Fruit fly (Drosophila melanogaster) whole organism, embryonic: ENCODE results near the gene E2f1.

Experiments
- Aef1 ChIP-seq: fragments of 200-800 bp; sonication (Bioruptor generic); IDR thresholded peaks from 3 replicates; pipeline ENCODE4 v1.3.6; 2022; ENCODE audit warnings: missing biosample characterization, missing genetic modification characterization
- Atf3 ChIP-seq: fragments of 200-800 bp; sonication (Bioruptor generic); optimal IDR thresholded peaks from 3 replicates; lab custom pipeline; 2016; ENCODE audit warnings: missing biosample characterization, missing genetic modification characterization
- CG10462 ChIP-seq: fragments of 200-800 bp; sonication (Bioruptor generic); optimal IDR thresholded peaks from 2 replicates; lab custom pipeline; 2016; ENCODE audit warnings: missing biosample characterization, missing genetic modification characterization
- CG11504 ChIP-seq: fragments of 200-800 bp; sonication (Bioruptor generic); optimal IDR thresholded peaks from 3 replicates; lab custom pipeline; 2019; ENCODE audit warnings: missing biosample characterization, mild to moderate bottlenecking, missing genetic modification characterization, moderate library complexity
- CG13894 ChIP-seq: fragments of 200-800 bp; sonication (Bioruptor generic); optimal IDR thresholded peaks from 3 replicates; lab custom pipeline; 2018; ENCODE audit warnings: missing biosample characterization, mild to moderate bottlenecking, missing genetic modification characterization, moderate library complexity
- CG14860 ChIP-seq: fragments of 200-800 bp; sonication (Bioruptor generic); IDR thresholded peaks from 3 replicates; pipeline ENCODE4 v1.3.6; 2022; ENCODE audit warnings: missing biosample characterization, missing genetic modification characterization; ENCODE audit not compliant: partially characterized antibody
- CG15073 ChIP-seq: fragments of 200-800 bp; sonication (Bioruptor generic); optimal IDR thresholded peaks from 2 replicates; lab custom pipeline; 2016; ENCODE audit warnings: missing biosample characterization, missing genetic modification characterization
- CG15514 ChIP-seq: fragments of 200-800 bp; sonication (Bioruptor generic); optimal IDR thresholded peaks from 3 replicates; lab custom pipeline; 2017; ENCODE audit warnings: missing biosample characterization, missing genetic modification characterization, mild to moderate bottlenecking, moderate library complexity, missing genetic modification reagents
- CG16815 ChIP-seq: fragments of 200-800 bp; sonication (Bioruptor generic); optimal IDR thresholded peaks from 3 replicates; lab custom pipeline; 2017; ENCODE audit warnings: missing biosample characterization, mild to moderate bottlenecking, missing genetic modification characterization
- CG17186 ChIP-seq: fragments of 200-800 bp; sonication (Bioruptor generic); optimal IDR thresholded peaks from 3 replicates; lab custom pipeline; 2017; ENCODE audit warnings: missing biosample characterization, missing genetic modification reagents, missing genetic modification characterization
- CG17328 ChIP-seq: fragments of 200-800 bp; sonication (Bioruptor generic); IDR thresholded peaks from 2 replicates; pipeline ENCODE4 v1.3.6; 2022; ENCODE audit warnings: missing biosample characterization, missing genetic modification characterization
- CG17829 ChIP-seq: fragments of 200-800 bp; optimal IDR thresholded peaks from 2 replicates; lab custom pipeline; 2019; ENCODE audit warnings: missing biosample characterization, mild to moderate bottlenecking, missing genetic modification characterization, moderate library complexity
- CG18764 ChIP-seq: fragments of 200-800 bp; sonication (Bioruptor generic); optimal IDR thresholded peaks from 3 replicates; lab custom pipeline; 2016; ENCODE audit warnings: missing biosample characterization, missing genetic modification characterization
- CG2120 ChIP-seq: fragments of 200-800 bp; sonication (Bioruptor generic); optimal IDR thresholded peaks from 3 replicates; lab custom pipeline; 2016; ENCODE audit warnings: missing biosample characterization, missing genetic modification characterization
- CG30020 ChIP-seq: fragments of 200-800 bp; optimal IDR thresholded peaks from 2 replicates; lab custom pipeline; 2019; ENCODE audit warnings: missing biosample characterization, mild to moderate bottlenecking, missing genetic modification characterization, moderate library complexity
- CG30403 ChIP-seq: fragments of 200-800 bp; sonication (Bioruptor generic); optimal IDR thresholded peaks from 3 replicates; lab custom pipeline; 2016; ENCODE audit warnings: missing biosample characterization, missing genetic modification characterization
- CG3281 ChIP-seq: fragments of 200-800 bp; sonication (Bioruptor generic); optimal IDR thresholded peaks from 3 replicates; lab custom pipeline; 2017; ENCODE audit warnings: missing biosample characterization, mild to moderate bottlenecking, missing genetic modification characterization
- CG34224 ChIP-seq: fragments of 200-800 bp; sonication (Bioruptor generic); IDR thresholded peaks from 3 replicates; pipeline ENCODE4 v1.3.6; 2022; ENCODE audit warnings: missing biosample characterization, missing genetic modification characterization; ENCODE audit not compliant: partially characterized antibody
- CG34422 ChIP-seq: fragments of 200-800 bp; sonication (Bioruptor generic); IDR thresholded peaks from 3 replicates; pipeline ENCODE4 v1.3.6; 2022; ENCODE audit warnings: missing biosample characterization, missing genetic modification characterization
- CG4328 ChIP-seq: fragments of 200-800 bp; sonication (Bioruptor generic); optimal IDR thresholded peaks from 3 replicates; lab custom pipeline; 2017; ENCODE audit warnings: missing biosample characterization, missing genetic modification reagents, missing genetic modification characterization
- CG4820 ChIP-seq: fragments of 200-800 bp; sonication (Bioruptor generic); optimal IDR thresholded peaks from 3 replicates; lab custom pipeline; 2016; ENCODE audit warnings: missing biosample characterization, missing genetic modification characterization
- CG5245 ChIP-seq: fragments of 200-800 bp; sonication (Bioruptor generic); optimal IDR thresholded peaks from 3 replicates; lab custom pipeline; 2016; ENCODE audit warnings: missing biosample characterization, missing genetic modification characterization
- CG6654 ChIP-seq: fragments of 200-800 bp; sonication (Bioruptor generic); optimal IDR thresholded peaks from 2 replicates; lab custom pipeline; 2017; ENCODE audit warnings: missing biosample characterization, mild to moderate bottlenecking, missing genetic modification characterization
- CG7745 ChIP-seq: fragments of 200-800 bp; sonication (Bioruptor generic); optimal IDR thresholded peaks from 2 replicates; lab custom pipeline; 2018; ENCODE audit warnings: missing biosample characterization, mild to moderate bottlenecking, missing genetic modification characterization, moderate library complexity
- CG8388 ChIP-seq: fragments of 200-800 bp; sonication (Bioruptor generic); optimal IDR thresholded peaks from 2 replicates; lab custom pipeline; 2019; ENCODE audit warnings: missing biosample characterization, mild to moderate bottlenecking, missing genetic modification characterization, moderate library complexity
- Chrac-16 ChIP-seq: fragments of 200-800 bp; sonication (Bioruptor generic); optimal IDR thresholded peaks from 3 replicates; lab custom pipeline; 2016; ENCODE audit warnings: missing biosample characterization, missing genetic modification characterization
- D19B ChIP-seq: fragments of 200-800 bp; sonication (Bioruptor generic); optimal IDR thresholded peaks from 2 replicates; lab custom pipeline; 2017; ENCODE audit warnings: missing biosample characterization, mild to moderate bottlenecking, missing genetic modification characterization
- Dbx ChIP-seq: fragments of 200-800 bp; sonication (Bioruptor generic); IDR thresholded peaks from 3 replicates; pipeline ENCODE4 v1.3.6; 2022; ENCODE audit warnings: missing biosample characterization, missing genetic modification characterization
- Deaf1 ChIP-seq: fragments of 200-800 bp; optimal IDR thresholded peaks from 3 replicates; lab custom pipeline; 2019; ENCODE audit warnings: missing biosample characterization, mild to moderate bottlenecking, missing genetic modification characterization, moderate library complexity
- E2f2 ChIP-seq: fragments of 200-800 bp; sonication (Bioruptor generic); IDR thresholded peaks from 2 replicates; pipeline ENCODE4 v1.3.6; 2022; ENCODE audit warnings: missing biosample characterization, missing genetic modification characterization
- Fer2 ChIP-seq: fragments of 200-800 bp; sonication (Bioruptor generic); optimal IDR thresholded peaks from 2 replicates; lab custom pipeline; 2018; ENCODE audit warnings: missing biosample characterization, mild to moderate bottlenecking, missing genetic modification characterization, moderate library complexity
- H15 ChIP-seq: fragments of 200-800 bp; sonication (Bioruptor generic); IDR thresholded peaks from 3 replicates; pipeline ENCODE4 v1.3.6; 2022; ENCODE audit warnings: missing biosample characterization, missing genetic modification characterization
- HLH3B ChIP-seq: fragments of 200-800 bp; sonication (Bioruptor generic); IDR thresholded peaks from 2 replicates; pipeline ENCODE4 v1.3.6; 2022; ENCODE audit warnings: missing biosample characterization, missing genetic modification characterization
- MBD-R2 ChIP-seq: fragments of 200-800 bp; sonication (Bioruptor generic); IDR thresholded peaks from 2 replicates; pipeline ENCODE4 v1.3.6; 2022; ENCODE audit warnings: missing biosample characterization, missing genetic modification characterization
- Oli ChIP-seq: fragments of 200-800 bp; sonication (Bioruptor generic); optimal IDR thresholded peaks from 2 replicates; lab custom pipeline; 2018; ENCODE audit warnings: missing biosample characterization, mild to moderate bottlenecking, missing genetic modification characterization, moderate library complexity
- Sox100B ChIP-seq: fragments of 200-800 bp; sonication (Bioruptor generic); optimal IDR thresholded peaks from 3 replicates; lab custom pipeline; 2018; ENCODE audit warnings: missing biosample characterization, mild to moderate bottlenecking, missing genetic modification characterization
- Usf ChIP-seq: fragments of 200-800 bp; sonication (Bioruptor generic); optimal IDR thresholded peaks from 2 replicates; lab custom pipeline; 2017; ENCODE audit warnings: missing genotype, missing biosample characterization, missing genetic modification characterization
- amos ChIP-seq: fragments of 200-800 bp; sonication (Bioruptor generic); IDR thresholded peaks from 2 replicates; pipeline ENCODE4 v1.3.6; 2022; ENCODE audit warnings: missing biosample characterization, missing genetic modification characterization; ENCODE audit not compliant: partially characterized antibody
- bigmax ChIP-seq: fragments of 200-800 bp; sonication (Bioruptor generic); optimal IDR thresholded peaks from 2 replicates; lab custom pipeline; 2018; ENCODE audit warnings: missing biosample characterization, mild to moderate bottlenecking, missing genetic modification characterization
- btn ChIP-seq: fragments of 200-800 bp; sonication (Bioruptor generic); optimal IDR thresholded peaks from 2 replicates; lab custom pipeline; 2016; ENCODE audit warnings: missing biosample characterization, missing genetic modification characterization
- fu2 ChIP-seq: fragments of 200-800 bp; sonication (Bioruptor generic); optimal IDR thresholded peaks from 2 replicates; lab custom pipeline; 2016; ENCODE audit warnings: missing biosample characterization, missing genetic modification characterization
- gsb-n ChIP-seq: fragments of 200-800 bp; sonication (Bioruptor generic); optimal IDR thresholded peaks from 3 replicates; lab custom pipeline; 2018; ENCODE audit warnings: missing biosample characterization, mild to moderate bottlenecking, missing genetic modification characterization
- jumu ChIP-seq: fragments of 200-800 bp; sonication (Bioruptor generic); optimal IDR thresholded peaks from 3 replicates; lab custom pipeline; 2016; ENCODE audit warnings: missing biosample characterization, missing genetic modification characterization
- lilli ChIP-seq: fragments of 200-800 bp; sonication (Bioruptor generic); optimal IDR thresholded peaks from 3 replicates; lab custom pipeline; 2016; ENCODE audit warnings: missing biosample characterization, missing genetic modification characterization
- pros ChIP-seq: fragments of 200-800 bp; sonication (Bioruptor generic); optimal IDR thresholded peaks from 3 replicates; lab custom pipeline; 2019; ENCODE audit warnings: missing biosample characterization, mild to moderate bottlenecking, missing genetic modification characterization, moderate library complexity
- scrt ChIP-seq: fragments of 200-800 bp; sonication (Bioruptor generic); optimal IDR thresholded peaks from 2 replicates; lab custom pipeline; 2018; ENCODE audit warnings: missing biosample characterization, mild to moderate bottlenecking, missing genetic modification characterization, moderate library complexity
- sima ChIP-seq: fragments of 200-800 bp; sonication (Bioruptor generic); optimal IDR thresholded peaks from 2 replicates; lab custom pipeline; 2016; ENCODE audit warnings: missing biosample characterization, missing genetic modification characterization
- slou ChIP-seq: fragments of 200-800 bp; sonication (Bioruptor generic); optimal IDR thresholded peaks from 3 replicates; lab custom pipeline; 2016; ENCODE audit warnings: missing biosample characterization, missing genetic modification characterization
- so ChIP-seq: fragments of 200-800 bp; sonication (Bioruptor generic); IDR thresholded peaks from 3 replicates; pipeline ENCODE4 v1.3.6; 2022; ENCODE audit warnings: missing biosample characterization, missing genetic modification characterization
- ssp ChIP-seq: fragments of 200-800 bp; sonication (Bioruptor generic); IDR thresholded peaks from 2 replicates; pipeline ENCODE4 v1.3.6; 2022; ENCODE audit warnings: missing biosample characterization, missing genetic modification characterization
- usp ChIP-seq: fragments of >200 bp; optimal IDR thresholded peaks from 2 replicates; lab custom pipeline; 2017; ENCODE audit warnings: missing biosample characterization, missing genetic modification characterization
- zen ChIP-seq: fragments of 200-800 bp; sonication (Bioruptor generic); optimal IDR thresholded peaks from 3 replicates; lab custom pipeline; 2018; ENCODE audit warnings: missing biosample characterization, mild to moderate bottlenecking, missing genetic modification characterization, moderate library complexity

E2f1 gene

DNA sequence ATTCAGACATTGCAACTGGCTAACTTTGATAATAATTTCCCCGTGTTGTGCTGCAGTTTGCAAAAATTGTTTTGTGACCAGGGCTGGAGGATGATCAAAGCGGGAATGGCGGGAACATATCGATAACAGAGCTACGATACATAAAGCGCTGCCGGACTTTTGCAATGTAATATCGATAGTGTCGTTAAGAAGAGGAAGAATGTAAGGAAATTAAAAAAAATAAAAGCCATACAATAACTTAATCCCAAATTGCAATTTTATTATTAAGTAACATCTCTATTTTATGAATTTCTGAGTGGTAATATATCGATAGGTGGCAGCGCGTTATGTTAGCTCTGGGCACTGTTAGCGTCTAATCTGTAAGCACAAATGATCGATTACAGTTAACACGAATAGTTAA lies 11.0 kb upstream of the E2f1 start, which contains the start of gene PolA1 (continued):
- TF ChIP-seq Atf3 (GFP tag; lab: Kevin White, UChicago) (no peak), sima (GFP tag; lab: Kevin White, UChicago) (no peak), CG15073 (no peak), CG4820 (GFP tag; lab: Kevin White, UChicago) (peak; percentile 1), fu2 (GFP tag; lab: Kevin White, UChicago) (no peak), btn (GFP tag; lab: Kevin White, UChicago) (no peak), H15 (GFP tag; lab: Robert Waterston, UW) (no peak), CG13894 (tag; lab: Kevin White, UChicago) (no peak), ssp (GFP tag; lab: Robert Waterston, UW) (peak; percentile 30; the same call in 1 of the 2 replicates), Chrac-16 (GFP tag; lab: Kevin White, UChicago) (peak; percentile 33), so (GFP tag; lab: Robert Waterston, UW) (no peak), D19B (no peak), CG4328 (GFP tag; lab: Kevin White, UChicago) (no peak), CG17328 (GFP tag; lab: Robert Waterston, UW) (0 out of 2 replicates have a peak, but pooled peaks have one; percentile 4), scrt (GFP tag; lab: Kevin White, UChicago) (no peak), CG10462 (GFP tag; lab: Kevin White, UChicago) (no peak), jumu (GFP tag; lab: Kevin White, UChicago) (peak; percentile 8), CG30403 (GFP tag; lab: Kevin White, UChicago) (peak; percentile 60), CG8388 (no peak), Deaf1 (no peak), CG7745 (tag; lab: Kevin White, UChicago) (no peak), amos (GFP tag; lab: Robert Waterston, UW) (peak; percentile 95), Dbx (GFP tag; lab: Robert Waterston, UW) (peak; percentile 42; the same call in 1 of the 3 replicates), slou (peak; percentile 21), usp (no peak), Oli (tag; lab: Kevin White, UChicago) (no peak), Sox100B (GFP tag; lab: Kevin White, UChicago) (no peak), Fer2 (tag; lab: Kevin White, UChicago) (no peak), CG15514 (GFP tag; lab: Kevin White, UChicago) (peak; percentile 69), CG18764 (no peak), CG14860 (GFP tag; lab: Robert Waterston, UW) (peak; percentile 95), CG16815 (GFP tag; lab: Kevin White, UChicago) (no peak), Aef1 (GFP tag; lab: Robert Waterston, UW) (peak; percentile 31; the same call in 1 of the 3 replicates), CG34422 (no peak), MBD-R2 (GFP tag; lab: Robert Waterston, UW) (peak; percentile 73), Usf (GFP tag; lab: Kevin White, UChicago) (no peak), gsb-n (tag; lab: Kevin White, UChicago) (no peak), CG34224 (GFP tag; lab: Robert Waterston, UW) (peak; percentile 97), zen (peak; percentile 50), HLH3B (GFP tag; lab: Robert Waterston, UW) (no peak), lilli (GFP tag; lab: Kevin White, UChicago) (peak; percentile 80), CG3281 (GFP tag; lab: Kevin White, UChicago) (no peak), CG17829 (peak; percentile 53), bigmax (no peak), CG5245 (peak; percentile 12), CG17186 (GFP tag; lab: Kevin White, UChicago) (peak; percentile 70), E2f2 (GFP tag; lab: Robert Waterston, UW) (peak; percentile 93), CG11504 (no peak), pros (GFP tag; lab: Kevin White, UChicago) (no peak), CG6654 (GFP tag; lab: Kevin White, UChicago) (no peak), CG30020 (no peak), CG2120 (GFP tag; lab: Kevin White, UChicago) (peak; percentile 79)
